Fruit fly (Drosophila melanogaster): ENCODE results near the gene CG31373.

Gene CG31373

dm6 chr3R:10696371-10696777 lies 12.8 kb downstream of the CG31373 start, which contains the start of the genes pug, CG14683 and CG46459 (continued):
- TF ChIP-seq lz (GFP tag; optimal IDR thresholded peaks at IDR 0.05) (peak; percentile 34), CG11294 (GFP tag; IDR thresholded peaks at IDR 0.05) (no peak), net (GFP tag; optimal IDR thresholded peaks at IDR 0.05) (no peak), CG11902 (GFP tag; optimal IDR thresholded peaks at IDR 0.05) (no peak), Sox102F (GFP tag; optimal IDR thresholded peaks at IDR 0.05) (no peak), Ets96B (tag; optimal IDR thresholded peaks at IDR 0.05) (no peak), Lpt (GFP tag; optimal IDR thresholded peaks at IDR 0.05) (no peak), CG8632 (GFP tag; optimal IDR thresholded peaks at IDR 0.05) (no peak), ss (GFP tag; optimal IDR thresholded peaks at IDR 0.05) (no peak), CG1621 (tag; optimal IDR thresholded peaks at IDR 0.05) (no peak), CG3919 (GFP tag; optimal IDR thresholded peaks at IDR 0.05) (no peak), spab (GFP tag; optimal IDR thresholded peaks at IDR 0.05) (no peak), CG6163 (GFP tag; IDR thresholded peaks at IDR 0.05) (no peak), Eip75B (GFP tag; optimal IDR thresholded peaks at IDR 0.05) (peak; percentile 12), CG7368 (GFP tag; optimal IDR thresholded peaks at IDR 0.05) (no peak), CG34406 (GFP tag; optimal IDR thresholded peaks at IDR 0.05) (no peak), CG16779 (tag; optimal IDR thresholded peaks at IDR 0.05) (no peak), pdm3 (GFP tag; optimal IDR thresholded peaks at IDR 0.05) (no peak), Blimp-1 (GFP tag; optimal IDR thresholded peaks at IDR 0.05) (no peak), CG15336 (GFP tag; IDR thresholded peaks at IDR 0.05) (no peak), vri (GFP tag; optimal IDR thresholded peaks at IDR 0.05) (peak; percentile 18), CG8319 (GFP tag; optimal IDR thresholded peaks at IDR 0.05) (no peak), CG6854 (GFP tag; optimal IDR thresholded peaks at IDR 0.05) (no peak), acj6 (GFP tag; optimal IDR thresholded peaks at IDR 0.05) (no peak), esn (GFP tag; optimal IDR thresholded peaks at IDR 0.05) (peak; percentile 58), fd59A (GFP tag; optimal IDR thresholded peaks at IDR 0.05) (no peak), fkh (GFP tag; optimal IDR thresholded peaks at IDR 0.05) (peak; percentile 57), Met (GFP tag; optimal IDR thresholded peaks at IDR 0.05) (no peak), CG31627 (GFP tag; optimal IDR thresholded peaks at IDR 0.05) (peak; percentile 32), dsx (GFP tag; optimal IDR thresholded peaks at IDR 0.05; ENCODE audit: poor library complexity, severe bottlenecking) (peak; percentile 2), achi (GFP tag; optimal IDR thresholded peaks at IDR 0.05) (peak; percentile 47), CG10631 (GFP tag; optimal IDR thresholded peaks at IDR 0.05) (no peak)

dm6 chr3R:10688835-10689234 lies 20.3 kb downstream of the CG31373 start:
- TF ChIP-seq CG11294 (GFP tag; IDR thresholded peaks at IDR 0.05) (peak; percentile 36; the same call in 1 of the 2 replicates), CG11902 (GFP tag; optimal IDR thresholded peaks at IDR 0.05) (no peak), CG6808 (GFP tag; optimal IDR thresholded peaks at IDR 0.05) (no peak), Sox14 (GFP tag; optimal IDR thresholded peaks at IDR 0.05) (no peak), dsx (GFP tag; optimal IDR thresholded peaks at IDR 0.05; ENCODE audit: poor library complexity, severe bottlenecking) (no peak), Eip78C (GFP tag) (no peak), CG3919 (GFP tag; optimal IDR thresholded peaks at IDR 0.05) (no peak), Lpt (GFP tag; optimal IDR thresholded peaks at IDR 0.05) (no peak), salr (GFP tag; optimal IDR thresholded peaks at IDR 0.05) (no peak), Hr39 (GFP tag; optimal IDR thresholded peaks at IDR 0.05) (no peak), pdm3 (GFP tag; optimal IDR thresholded peaks at IDR 0.05) (no peak), Blimp-1 (GFP tag; optimal IDR thresholded peaks at IDR 0.05) (no peak), cyc (GFP tag; optimal IDR thresholded peaks at IDR 0.05) (no peak), CG10669 (GFP tag; optimal IDR thresholded peaks at IDR 0.05) (no peak), CG8632 (GFP tag; optimal IDR thresholded peaks at IDR 0.05) (no peak), fkh (GFP tag; optimal IDR thresholded peaks at IDR 0.05) (no peak), CG6792 (GFP tag; optimal IDR thresholded peaks at IDR 0.05) (no peak), Sox15 (GFP tag; optimal IDR thresholded peaks at IDR 0.05) (no peak), CG34406 (GFP tag; optimal IDR thresholded peaks at IDR 0.05) (no peak), CG11762 (GFP tag; optimal IDR thresholded peaks at IDR 0.05; ENCODE audit: insufficient read depth) (no peak), lz (GFP tag; optimal IDR thresholded peaks at IDR 0.05) (no peak), Ets21C (GFP tag; optimal IDR thresholded peaks at IDR 0.05) (no peak), net (GFP tag; optimal IDR thresholded peaks at IDR 0.05) (no peak), acj6 (GFP tag; optimal IDR thresholded peaks at IDR 0.05) (no peak), CG6854 (GFP tag; optimal IDR thresholded peaks at IDR 0.05) (no peak), eg (GFP tag; IDR thresholded peaks at IDR 0.05) (peak; percentile 71; the same call in 2 of the 3 replicates), esn (GFP tag; optimal IDR thresholded peaks at IDR 0.05) (no peak), Eip75B (GFP tag; optimal IDR thresholded peaks at IDR 0.05) (no peak), Hr38 (GFP tag; optimal IDR thresholded peaks at IDR 0.05) (no peak), Met (GFP tag; optimal IDR thresholded peaks at IDR 0.05) (no peak), vri (GFP tag; optimal IDR thresholded peaks at IDR 0.05) (no peak), Hr4 (GFP tag; optimal IDR thresholded peaks at IDR 0.05) (peak; percentile 40), CG32006 (GFP tag; optimal IDR thresholded peaks at IDR 0.05) (peak; percentile 40), topi (GFP tag; optimal IDR thresholded peaks at IDR 0.05) (no peak), Smox (GFP tag; optimal IDR thresholded peaks at IDR 0.05) (no peak)
